Worm (Caenorhabditis elegans): Measurements from ENCODE around the gene R07G3.8.

Gene R07G3.8

ce11 chrII:7630052-7630451 lies 9.7 kb upstream of the R07G3.8 start:
- TF ChIP-seq blmp-1 (tag; optimal IDR thresholded peaks at IDR 0.05; ENCODE audit: insufficient read depth) (no peak), Y55F3AM.14 (GFP tag; optimal IDR thresholded peaks at IDR 0.05) (no peak), ceh-82 (tag; optimal IDR thresholded peaks at IDR 0.05) (no peak), fos-1 (tag; optimal IDR thresholded peaks at IDR 0.05) (no peak), elt-3 (tag; optimal IDR thresholded peaks at IDR 0.05) (no peak), ztf-4 (tag; optimal IDR thresholded peaks at IDR 0.05) (no peak), snpc-4 (tag; optimal IDR thresholded peaks at IDR 0.05) (no peak), nhr-25 (tag; optimal IDR thresholded peaks at IDR 0.05) (no peak), unc-39 (tag; optimal IDR thresholded peaks at IDR 0.05) (no peak), ztf-11 (tag; optimal IDR thresholded peaks at IDR 0.05) (no peak), mdl-1 (tag; optimal IDR thresholded peaks at IDR 0.05) (no peak), C34F6.9 (tag; optimal IDR thresholded peaks at IDR 0.05) (no peak), crh-2 (tag; optimal IDR thresholded peaks at IDR 0.05) (no peak), F13H6.1 (tag; optimal IDR thresholded peaks at IDR 0.05) (no peak), ceh-16 (tag; optimal IDR thresholded peaks at IDR 0.05) (no peak)

ce11 chrII:7628640-7629039 lies 8.3 kb upstream of the R07G3.8 start:
- peak; percentile 8 for TF ChIP-seq sma-9 (GFP tag; optimal IDR thresholded peaks at IDR 0.05)
- TF ChIP-seq sma-9 (tag; optimal IDR thresholded peaks at IDR 0.05), result no peak
- TF ChIP-seq nhr-21 (tag; optimal IDR thresholded peaks at IDR 0.05), result peak; percentile 40
- TF ChIP-seq zag-1 (tag; optimal IDR thresholded peaks at IDR 0.05), result no peak
- peak; percentile 79 for TF ChIP-seq sma-3 (GFP tag; optimal IDR thresholded peaks at IDR 0.05)
- no peak for TF ChIP-seq elt-3 (tag; optimal IDR thresholded peaks at IDR 0.05)
- TF ChIP-seq blmp-1 (tag; optimal IDR thresholded peaks at IDR 0.05; ENCODE audit: insufficient read depth), result peak; percentile 31
- peak; percentile 65 for TF ChIP-seq nhr-25 (tag; optimal IDR thresholded peaks at IDR 0.05)

DNA sequence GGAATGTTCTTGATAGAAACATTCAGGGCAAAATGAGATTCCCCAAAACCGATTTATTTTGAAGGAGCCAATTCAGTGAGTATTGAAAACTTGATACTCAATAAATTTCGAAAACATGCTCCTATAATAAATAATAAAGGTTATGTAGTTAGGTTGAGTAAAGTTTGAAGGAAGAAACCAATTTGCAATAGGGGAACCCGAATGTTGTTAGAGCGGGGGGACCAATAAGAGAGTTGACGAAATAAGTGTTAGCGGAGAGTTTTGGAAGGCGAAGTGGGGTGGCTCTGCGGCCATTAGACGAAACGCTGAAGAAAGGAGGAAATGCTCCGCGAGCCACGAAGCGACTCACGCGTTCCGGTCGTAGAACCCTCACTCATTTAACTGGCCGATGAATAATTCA lies 4.7 kb upstream of the R07G3.8 start:
- TF ChIP-seq lin-11 (tag; optimal IDR thresholded peaks at IDR 0.05) (no peak), aly-2 (tag; optimal IDR thresholded peaks at IDR 0.05) (no peak), ceh-82 (tag; optimal IDR thresholded peaks at IDR 0.05) (no peak), sma-9 (GFP tag; optimal IDR thresholded peaks at IDR 0.05) (no peak), sma-9 (tag; optimal IDR thresholded peaks at IDR 0.05) (no peak), nhr-237 (tag; optimal IDR thresholded peaks at IDR 0.05) (no peak), nhr-6 (tag; optimal IDR thresholded peaks at IDR 0.05) (no peak)

ce11 chrII:7624272-7624671 lies 4.0 kb upstream of the R07G3.8 start:
- no peak for TF ChIP-seq zag-1 (tag; optimal IDR thresholded peaks at IDR 0.05)
- TF ChIP-seq lin-13 (GFP tag; optimal IDR thresholded peaks at IDR 0.05), result no peak
- TF ChIP-seq R02D3.7 (tag; optimal IDR thresholded peaks at IDR 0.05), result no peak
- TF ChIP-seq nhr-129 (tag; optimal IDR thresholded peaks at IDR 0.05), result no peak
- no peak for TF ChIP-seq lin-39 (tag; optimal IDR thresholded peaks at IDR 0.05)
- no peak for TF ChIP-seq nhr-23 (tag; optimal IDR thresholded peaks at IDR 0.05)
- no peak for TF ChIP-seq ceh-82 (tag; optimal IDR thresholded peaks at IDR 0.05)
- TF ChIP-seq dmd-4 (tag; optimal IDR thresholded peaks at IDR 0.05), result no peak
- TF ChIP-seq nhr-11 (tag; optimal IDR thresholded peaks at IDR 0.05), result no peak

- TF ChIP-seq egl-27 (tag; optimal IDR thresholded peaks at IDR 0.05) (no peak), peb-1 (tag; optimal IDR thresholded peaks at IDR 0.05) (peak; percentile 28), nhr-129 (tag; optimal IDR thresholded peaks at IDR 0.05) (peak; percentile 14), mbf-1 (tag; optimal IDR thresholded peaks at IDR 0.05) (no peak), sma-9 (GFP tag; optimal IDR thresholded peaks at IDR 0.05) (peak; percentile 41), sma-9 (tag; optimal IDR thresholded peaks at IDR 0.05) (no peak), unc-55 (GFP tag; optimal IDR thresholded peaks at IDR 0.05) (no peak), sma-3 (GFP tag; optimal IDR thresholded peaks at IDR 0.05) (peak; percentile 7), fos-1 (tag; optimal IDR thresholded peaks at IDR 0.05) (peak; percentile 43), nhr-12 (tag; optimal IDR thresholded peaks at IDR 0.05) (no peak), nhr-77 (tag; optimal IDR thresholded peaks at IDR 0.05) (no peak), F13H6.1 (tag; optimal IDR thresholded peaks at IDR 0.05) (peak; percentile 58)
These were observed 3.2 kb upstream of the R07G3.8 start for ce11 chrII:7623466-7623865.
